Worm (Caenorhabditis elegans) whole organism, early embryonic: ENCODE data around the gene F41G3.6.

ENCODE experiments used
- B0310.2 ChIP-seq: sonication (generic microtip); optimal IDR thresholded peaks from 2 replicates; lab custom pipeline; 2016; ENCODE audit warnings: mild to moderate bottlenecking, missing genetic modification characterization, missing compliant biosample characterization
- F13C5.2 ChIP-seq: sonication (generic microtip); optimal IDR thresholded peaks from 2 replicates; lab custom pipeline; 2017; ENCODE audit warnings: mild to moderate bottlenecking, missing genetic modification characterization, inconsistent platforms, missing compliant biosample characterization
- aly-1 ChIP-seq: sonication (generic microtip); optimal IDR thresholded peaks from 2 replicates; lab custom pipeline; 2016; ENCODE audit warnings: missing genetic modification characterization, missing compliant biosample characterization
- ama-1 ChIP-seq: fragments of 150-350 bp; optimal IDR thresholded peaks from 2 replicates; lab custom pipeline; 2014
- ceh-13 ChIP-seq: fragments of 200-800 bp; sonication (Bioruptor generic); optimal IDR thresholded peaks from 2 replicates; lab custom pipeline; 2018; ENCODE audit warnings: mild to moderate bottlenecking, missing genetic modification characterization, missing compliant biosample characterization
- ceh-36 ChIP-seq: sonication (generic microtip); optimal IDR thresholded peaks from 2 replicates; lab custom pipeline; 2016; ENCODE audit warnings: missing genetic modification characterization, inconsistent platforms, missing compliant biosample characterization
- ets-7 ChIP-seq: sonication (generic microtip); optimal IDR thresholded peaks from 2 replicates; lab custom pipeline; 2016; ENCODE audit warnings: missing genotype, missing genetic modification characterization, missing compliant biosample characterization
- flt-1 ChIP-seq: fragments of 200-800 bp; sonication (Bioruptor generic); IDR thresholded peaks from 2 replicates; pipeline ENCODE4 v1.3.6; 2022; ENCODE audit warnings: missing genetic modification characterization, missing compliant biosample characterization
- hmbx-1 ChIP-seq: sonication (generic microtip); optimal IDR thresholded peaks from 2 replicates; lab custom pipeline; 2016; ENCODE audit warnings: mild to moderate bottlenecking, missing genetic modification characterization, missing compliant biosample characterization
- hmg-4 ChIP-seq: fragments of 200-800 bp; sonication (Bioruptor generic); optimal IDR thresholded peaks from 2 replicates; lab custom pipeline; 2018; ENCODE audit warnings: mild to moderate bottlenecking, missing genetic modification characterization, missing compliant biosample characterization
- hnd-1 ChIP-seq: sonication (generic microtip); optimal IDR thresholded peaks from 2 replicates; lab custom pipeline; 2016; ENCODE audit warnings: missing genetic modification characterization, missing compliant biosample characterization
- pes-1 ChIP-seq: fragments of 200-800 bp; sonication (Bioruptor generic); IDR thresholded peaks from 2 replicates; pipeline ENCODE4 v1.3.6; 2022; ENCODE audit warnings: missing genetic modification reagents, missing genetic modification characterization, missing compliant biosample characterization
- scrt-1 ChIP-seq: fragments of 200-800 bp; sonication (Bioruptor generic); IDR thresholded peaks from 2 replicates; pipeline ENCODE4 v1.3.6; 2022; ENCODE audit warnings: missing genetic modification characterization, missing compliant biosample characterization
- sea-1 ChIP-seq: fragments of 200-800 bp; sonication (Bioruptor generic); conservative IDR thresholded peaks from 2 replicates; pipeline ENCODE4 v1.3.6; 2022; ENCODE audit warnings: missing genetic modification characterization, missing compliant biosample characterization
- tbx-11 ChIP-seq: fragments of 200-800 bp; sonication (Bioruptor generic); IDR thresholded peaks from 2 replicates; pipeline ENCODE4 v1.3.6; 2022; ENCODE audit warnings: missing genetic modification characterization, missing compliant biosample characterization
- tbx-37 ChIP-seq: fragments of 200-800 bp; sonication (Bioruptor generic); conservative IDR thresholded peaks from 2 replicates; pipeline ENCODE4 v1.3.6; 2022; ENCODE audit warnings: missing genetic modification reagents, missing genetic modification characterization, missing compliant biosample characterization
- tra-4 ChIP-seq: sonication (generic microtip); optimal IDR thresholded peaks from 2 replicates; lab custom pipeline; 2017; ENCODE audit warnings: missing genetic modification characterization, missing compliant biosample characterization

The F41G3.6 gene

ce11 chrII:6742614-6743013, at the start of gene F41G3.6:
Gene F41G3.6, plus strand, starts transcription at chrII:6742914.
- TF ChIP-seq flt-1 (GFP tag; lab: Robert Waterston, UW): no peak
- no peak for TF ChIP-seq ets-7

DNA sequence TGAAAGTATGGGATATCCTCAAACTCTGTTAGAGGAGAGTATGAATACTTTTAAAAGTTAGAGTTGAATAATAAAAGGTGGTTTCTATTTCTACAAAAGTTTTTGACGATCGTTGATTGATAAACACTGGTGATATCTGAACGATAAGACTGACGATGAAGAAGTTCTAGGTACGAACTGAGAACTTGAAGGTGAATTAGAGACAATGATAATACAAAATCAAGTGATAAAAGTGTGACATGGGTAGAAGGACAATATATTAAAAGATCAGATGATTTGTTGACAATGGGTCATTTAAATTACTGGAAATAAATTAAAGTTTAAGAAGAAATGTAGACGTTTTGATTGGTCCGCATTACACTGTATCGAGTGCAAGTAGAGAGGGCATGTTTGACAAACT, 47.3 kb upstream of the F41G3.6 start, which contains the start of gene C18H9.5:
Gene C18H9.5 (minus strand): TSS at position 179 of the 400 bp plus-strand sequence.
- TF ChIP-seq B0310.2 (tag; lab: Kevin White, UChicago) (no peak), tbx-11 (GFP tag; lab: Robert Waterston, UW) (no peak), scrt-1 (GFP tag; lab: Robert Waterston, UW) (no peak), sea-1 (GFP tag; lab: Robert Waterston, UW) (no peak)

DNA sequence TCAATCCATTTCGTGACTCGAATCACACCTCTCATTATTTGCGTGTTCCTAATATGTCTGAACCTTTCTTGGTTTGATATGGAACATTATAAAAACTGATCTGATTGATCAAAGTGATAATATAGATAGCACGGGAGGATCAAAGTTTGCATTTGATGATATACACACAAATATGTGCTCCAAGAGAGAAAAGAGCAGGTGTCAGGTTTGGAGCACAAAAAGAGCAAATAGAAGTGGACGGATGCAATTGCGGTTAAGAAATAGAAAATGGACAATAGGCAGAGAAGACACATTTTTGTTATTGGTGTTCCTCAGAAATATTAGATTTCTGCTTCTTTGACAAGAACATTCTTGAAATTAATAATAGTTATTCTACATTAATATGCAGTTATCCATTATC, 43.9 kb upstream of the F41G3.6 start, which contains the start of gene C18H9.1:
Gene C18H9.1 (plus strand): TSS at position 301 of the 400 bp plus-strand sequence.
- TF ChIP-seq hnd-1 (tag; lab: Kevin White, UChicago) (no peak), aly-1 (no peak), tbx-11 (GFP tag; lab: Robert Waterston, UW) (no peak)

DNA sequence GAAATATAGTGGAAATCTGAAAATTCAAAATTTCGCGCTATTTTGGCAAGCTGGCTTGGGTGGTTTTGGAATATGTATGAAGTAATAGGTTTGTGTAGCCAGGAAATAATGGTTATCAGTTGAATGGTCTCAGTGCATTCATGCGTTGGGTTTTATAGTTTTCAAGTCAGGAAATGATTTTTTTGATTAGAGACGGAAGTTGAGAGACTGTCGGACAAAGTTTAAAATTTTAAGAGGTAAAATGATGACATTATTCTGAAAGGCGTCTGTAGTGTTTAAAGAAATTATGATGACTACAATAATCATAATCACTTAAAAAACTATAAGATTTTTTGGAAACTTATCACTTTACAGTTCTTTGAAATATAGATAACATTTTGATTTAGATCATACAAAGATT, 41.2 kb upstream of the F41G3.6 start, which contains the start of gene C18H9.6:
Gene C18H9.6 (minus strand): TSS at position 129 of the 400 bp plus-strand sequence.
- TF ChIP-seq F13C5.2 (tag; lab: Kevin White, UChicago) (no peak), sea-1 (GFP tag; lab: Robert Waterston, UW) (no peak)

DNA sequence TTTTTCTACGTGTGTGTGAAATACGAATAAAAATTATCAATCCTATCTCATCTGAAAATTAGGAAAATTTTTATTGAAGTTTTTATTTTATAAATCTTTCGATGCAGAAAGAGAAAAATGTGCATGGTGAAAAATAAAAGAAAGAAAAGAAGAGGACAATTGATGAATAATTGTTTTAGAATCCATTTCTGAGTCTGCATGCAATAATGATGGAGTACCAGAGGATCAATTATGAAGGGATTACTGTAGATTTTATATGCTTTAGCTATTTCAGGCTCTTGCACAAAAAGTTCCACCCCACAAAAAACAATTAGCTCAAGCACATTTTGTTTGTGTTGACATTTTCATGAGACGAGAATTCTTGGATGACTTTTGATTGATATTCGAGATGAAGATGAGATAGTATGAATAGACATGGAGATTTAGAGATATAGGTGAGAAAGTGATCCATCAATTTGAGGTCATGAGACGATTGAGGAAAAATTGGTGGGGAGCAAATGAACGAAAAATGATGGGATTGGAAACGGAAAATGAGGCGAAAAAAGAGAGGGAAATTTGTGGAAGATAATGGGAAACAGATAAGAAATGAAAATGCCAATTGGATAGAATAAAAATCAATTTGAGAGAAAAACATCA, 37.0 kb upstream of the F41G3.6 start, which contains the start of gene rpy-1:
Gene rpy-1 (minus strand): TSS at position 51 of the 636 bp plus-strand sequence.
- no peak for TF ChIP-seq ceh-13
- no peak for TF ChIP-seq hmbx-1

- no peak for TF ChIP-seq hnd-1 (tag; lab: Kevin White, UChicago)
- no peak for TF ChIP-seq ceh-13
- TF ChIP-seq B0310.2 (tag; lab: Kevin White, UChicago): no peak
- no peak for TF ChIP-seq aly-1
- TF ChIP-seq hmg-4 (GFP tag; lab: Kevin White, UChicago): no peak
- TF ChIP-seq ets-7: no peak
- no peak for TF ChIP-seq F13C5.2 (tag; lab: Kevin White, UChicago)
- TF ChIP-seq tra-4 (tag; lab: Kevin White, UChicago): no peak
- no peak for TF ChIP-seq flt-1 (GFP tag; lab: Robert Waterston, UW)
- TF ChIP-seq hmbx-1: no peak
- no peak for TF ChIP-seq tbx-37 (GFP tag; lab: Robert Waterston, UW)
Measured at ce11 chrII:6706552-6707091, 36.1 kb upstream of the F41G3.6 start.

- TF ChIP-seq pes-1: no peak
- no peak for TF ChIP-seq tra-4 (tag; lab: Kevin White, UChicago)
- no peak for TF ChIP-seq hnd-1 (tag; lab: Kevin White, UChicago)
- TF ChIP-seq hmg-4 (GFP tag; lab: Kevin White, UChicago): no peak
- TF ChIP-seq ceh-13: no peak
- no peak for TF ChIP-seq ets-7
Measured at ce11 chrII:6707496-6708260, 35.0 kb upstream of the F41G3.6 start.

ce11 chrII:6708980-6709379, 33.7 kb upstream of the F41G3.6 start:
- TF ChIP-seq ceh-13 (no peak), ceh-36 (no peak), ets-7 (no peak), aly-1 (no peak), hnd-1 (tag; lab: Kevin White, UChicago) (no peak), hmbx-1 (no peak), pes-1 (no peak), flt-1 (GFP tag; lab: Robert Waterston, UW) (no peak), B0310.2 (tag; lab: Kevin White, UChicago) (no peak)

DNA sequence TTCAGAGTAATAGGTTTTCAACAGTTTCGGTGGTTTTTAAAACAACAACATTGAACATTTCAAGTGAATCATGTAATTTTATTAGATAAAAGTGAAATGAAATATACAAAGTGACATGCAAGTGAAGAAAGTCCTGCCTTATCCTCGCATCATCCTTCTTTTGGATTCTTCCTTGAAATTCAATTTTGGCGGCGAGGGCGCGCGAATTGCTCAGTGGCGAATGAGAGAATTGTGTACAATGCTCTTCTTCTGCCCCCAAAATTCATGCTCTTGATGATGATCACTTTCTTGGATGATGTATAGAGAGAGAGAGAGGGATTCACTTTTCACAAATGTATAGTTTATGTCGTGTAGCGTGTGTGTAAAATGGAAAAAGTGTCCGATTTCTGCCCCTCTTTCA, 33.0 kb upstream of the F41G3.6 start:
- TF ChIP-seq scrt-1 (GFP tag; lab: Robert Waterston, UW): no peak
- TF ChIP-seq pes-1: no peak
- no peak for TF ChIP-seq B0310.2 (tag; lab: Kevin White, UChicago)
- no peak for TF ChIP-seq tbx-11 (GFP tag; lab: Robert Waterston, UW)
- TF ChIP-seq F13C5.2 (tag; lab: Kevin White, UChicago): no peak
- no peak for TF ChIP-seq hmg-4 (GFP tag; lab: Kevin White, UChicago)
- no peak for TF ChIP-seq ets-7
- TF ChIP-seq flt-1 (GFP tag; lab: Robert Waterston, UW): no peak
- no peak for TF ChIP-seq ceh-13
- TF ChIP-seq sea-1 (GFP tag; lab: Robert Waterston, UW): no peak
- TF ChIP-seq ama-1 (lab: Kevin White, UChicago): no peak
- no peak for TF ChIP-seq aly-1
